Worm (Caenorhabditis elegans): ENCODE measurements around the gene rad-50.

Gene rad-50

DNA sequence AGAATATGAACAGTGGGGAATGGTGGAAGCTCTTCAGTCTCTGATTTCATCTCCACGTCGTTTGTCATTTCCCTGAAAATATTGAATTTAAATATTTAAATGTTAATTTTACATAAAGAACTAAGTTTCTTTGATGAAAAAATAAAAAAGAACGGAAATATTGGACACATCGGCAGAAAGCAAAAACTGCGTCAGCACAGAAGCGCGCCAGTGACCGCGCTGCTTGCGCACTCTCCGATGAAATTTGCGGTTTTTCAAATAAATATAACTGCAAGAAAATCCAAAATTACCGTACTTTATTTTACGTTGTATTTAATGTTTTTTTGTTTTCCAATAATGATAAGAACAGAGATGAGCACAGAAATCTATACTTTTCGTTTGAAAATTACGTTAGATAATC is 46.1 kb downstream of the rad-50 start, which contains the start of the genes srpa-68 and srh-16 (continued):
- TF ChIP-seq unc-62 (GFP tag; optimal IDR thresholded peaks at IDR 0.05 in 1 of 2) = no peak
- no peak for TF ChIP-seq unc-62 (tag; optimal IDR thresholded peaks at IDR 0.05)
- TF ChIP-seq nhr-237 (tag; optimal IDR thresholded peaks at IDR 0.05) = no peak
- peak; percentile 97 for TF ChIP-seq nhr-6 (tag; optimal IDR thresholded peaks at IDR 0.05)
- peak; percentile 78 for TF ChIP-seq zip-2 (tag; optimal IDR thresholded peaks at IDR 0.05)
- no peak for TF ChIP-seq unc-39 (tag; optimal IDR thresholded peaks at IDR 0.05)
- TF ChIP-seq ceh-32 (tag; optimal IDR thresholded peaks at IDR 0.05; ENCODE audit: poor library complexity) = peak; percentile 26
- peak; percentile 56 for TF ChIP-seq nhr-11 (tag; optimal IDR thresholded peaks at IDR 0.05)
- TF ChIP-seq nhr-41 (GFP tag; IDR thresholded peaks at IDR 0.05) = no peak
- no peak for TF ChIP-seq set-16 (GFP tag; IDR thresholded peaks at IDR 0.05)
- TF ChIP-seq fos-1 (tag; optimal IDR thresholded peaks at IDR 0.05) = no peak
- peak; percentile 57 for TF ChIP-seq jun-1 (tag; optimal IDR thresholded peaks at IDR 0.05)
- TF ChIP-seq ceh-28 (tag; optimal IDR thresholded peaks at IDR 0.05) = no peak
- peak; percentile 22 to 94 for TF ChIP-seq lsy-2 (tag; optimal IDR thresholded peaks at IDR 0.05)
- TF ChIP-seq T26A8.4 (GFP tag; IDR thresholded peaks at IDR 0.05) = peak; percentile 89
- TF ChIP-seq zip-11 (GFP tag; IDR thresholded peaks at IDR 0.05) = no peak
- no peak for TF ChIP-seq attf-4 (tag; optimal IDR thresholded peaks at IDR 0.05)
- TF ChIP-seq mdt-29 (GFP tag; IDR thresholded peaks at IDR 0.05) = 0 out of 2 replicates have a peak, but pooled peaks have one; percentile 26
- TF ChIP-seq mxl-3 (GFP tag; optimal IDR thresholded peaks at IDR 0.05) = no peak
- TF ChIP-seq daf-8 (GFP tag; IDR thresholded peaks at IDR 0.05) = no peak
- no peak for TF ChIP-seq snpc-4 (tag; optimal IDR thresholded peaks at IDR 0.05)
- TF ChIP-seq zag-1 (tag; optimal IDR thresholded peaks at IDR 0.05) = no peak
- peak; percentile 93 for TF ChIP-seq mes-2 (tag; optimal IDR thresholded peaks at IDR 0.05; ENCODE audit: poor library complexity, severe bottlenecking)
- TF ChIP-seq saeg-2 (GFP tag; IDR thresholded peaks at IDR 0.05) = no peak
- TF ChIP-seq nhr-77 (tag; optimal IDR thresholded peaks at IDR 0.05) = peak; percentile 37
- TF ChIP-seq nhr-111 (GFP tag; optimal IDR thresholded peaks at IDR 0.05) = no peak
- no peak for TF ChIP-seq zfp-3 (GFP tag; conservative IDR thresholded peaks at IDR 0.05)
- TF ChIP-seq rbr-2 (tag; optimal IDR thresholded peaks at IDR 0.05) = peak; percentile 89
- TF ChIP-seq nhr-42 (GFP tag; IDR thresholded peaks at IDR 0.05) = 0 out of 2 replicates have a peak, but pooled peaks have one; percentile 44
- TF ChIP-seq Y75B8A.6 (GFP tag; IDR thresholded peaks at IDR 0.05) = no peak
- TF ChIP-seq pha-4 (GFP tag; IDR thresholded peaks at IDR 0.05) = peak; percentile 80; the same call in 1 of the 2 replicates
- no peak for TF ChIP-seq pha-4 (tag; optimal IDR thresholded peaks at IDR 0.05)
- TF ChIP-seq snpc-1.2 (GFP tag; IDR thresholded peaks at IDR 0.05) = peak; percentile 61; the same call in 1 of the 2 replicates
- 0 out of 2 replicates have a peak, but pooled peaks have one; percentile 67 for TF ChIP-seq D1046.2 (GFP tag; IDR thresholded peaks at IDR 0.05)
- no peak for TF ChIP-seq nhr-25 (tag; optimal IDR thresholded peaks at IDR 0.05; ENCODE audit: borderline replicate concordance, insufficient read depth)
- no peak for TF ChIP-seq dmd-8 (GFP tag; IDR thresholded peaks at IDR 0.05)
- TF ChIP-seq nhr-48 (tag; optimal IDR thresholded peaks at IDR 0.05) = peak; percentile 77
- TF ChIP-seq mdl-1 (tag; optimal IDR thresholded peaks at IDR 0.05) = peak in 1 of 2 experiments; percentile 8
- TF ChIP-seq ZK337.2 (GFP tag; IDR thresholded peaks at IDR 0.05) = no peak
- peak; percentile 87 for TF ChIP-seq ceh-20 (GFP tag; IDR thresholded peaks at IDR 0.05)
- TF ChIP-seq F26F4.8 (GFP tag; conservative IDR thresholded peaks at IDR 0.05) = no peak
- no peak for TF ChIP-seq php-3 (GFP tag; IDR thresholded peaks at IDR 0.05)
- TF ChIP-seq duxl-1 (tag; optimal IDR thresholded peaks at IDR 0.05; ENCODE audit: poor library complexity) = peak; percentile 87
- TF ChIP-seq lin-29 (GFP tag; IDR thresholded peaks at IDR 0.05) = peak; percentile 63
- TF ChIP-seq egl-27 (tag; optimal IDR thresholded peaks at IDR 0.05) = no peak
- no peak for TF ChIP-seq daf-12 (tag; optimal IDR thresholded peaks at IDR 0.05)
- TF ChIP-seq tra-1 (GFP tag; IDR thresholded peaks at IDR 0.05) = 0 out of 2 replicates have a peak, but pooled peaks have one; percentile 21
- 0 out of 2 replicates have a peak, but pooled peaks have one; percentile 53 for TF ChIP-seq egl-43 (GFP tag; IDR thresholded peaks at IDR 0.05)
- TF ChIP-seq ceh-62 (tag; optimal IDR thresholded peaks at IDR 0.05) = no peak
- TF ChIP-seq hlh-11 (tag; optimal IDR thresholded peaks at IDR 0.05) = peak; percentile 80
- TF ChIP-seq F37D6.2 (tag; optimal IDR thresholded peaks at IDR 0.05) = peak; percentile 71
- TF ChIP-seq dmd-9 (GFP tag; IDR thresholded peaks at IDR 0.05) = no peak
